Fruit fly (Drosophila melanogaster): ENCODE measurements around the gene scu.

dm6 chrX:18129297-18129696 lies 38.2 kb downstream of the scu start:
- TF ChIP-seq gl (tag; optimal IDR thresholded peaks at IDR 0.05) (no peak), CG15710 (tag; optimal IDR thresholded peaks at IDR 0.05) (no peak), CG34367 (tag; optimal IDR thresholded peaks at IDR 0.05) (no peak), Ets98B (GFP tag; IDR thresholded peaks at IDR 0.05) (no peak), fd96Ca (GFP tag; IDR thresholded peaks at IDR 0.05) (no peak), CG32121 (GFP tag; IDR thresholded peaks at IDR 0.05) (no peak), CG8159 (tag; optimal IDR thresholded peaks at IDR 0.05) (no peak), CG9948 (tag; optimal IDR thresholded peaks at IDR 0.05) (no peak), CG12605 (GFP tag; IDR thresholded peaks at IDR 0.05) (no peak), CG4496 (GFP tag; IDR thresholded peaks at IDR 0.05) (no peak), Pif1A (GFP tag; optimal IDR thresholded peaks at IDR 0.05) (no peak), Snoo (tag; optimal IDR thresholded peaks at IDR 0.05) (no peak), CG10348 (GFP tag; IDR thresholded peaks at IDR 0.05) (no peak), CG17806 (tag; optimal IDR thresholded peaks at IDR 0.05) (no peak)

All from whole organism, pupa.